Worm (Caenorhabditis elegans): ENCODE data around the gene B0228.1.

The B0228.1 gene

DNA sequence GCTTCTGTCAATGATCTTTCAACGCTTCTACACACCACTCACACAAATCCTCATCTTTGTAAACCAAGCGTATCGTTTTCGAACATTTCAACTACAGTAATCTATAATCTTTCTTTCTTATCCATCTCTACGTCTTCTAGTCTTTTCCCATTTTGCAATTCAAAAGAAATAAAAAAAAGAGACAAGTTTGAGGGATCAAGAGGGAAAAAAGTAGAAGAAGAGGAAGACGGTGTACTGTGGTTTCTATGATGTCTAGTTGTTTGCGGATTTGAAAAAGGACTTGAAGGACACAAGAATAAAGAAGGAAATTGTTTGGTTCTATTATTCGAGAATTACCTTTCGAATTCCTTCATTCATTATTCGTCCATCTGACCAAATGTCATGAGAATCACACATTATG is 37.4 kb downstream of the B0228.1 start:
- TF ChIP-seq lin-35 (GFP tag; optimal IDR thresholded peaks at IDR 0.05) = no peak
- TF ChIP-seq snu-23 (GFP tag; optimal IDR thresholded peaks at IDR 0.05) = peak; percentile 42
- TF ChIP-seq nhr-20 (tag; optimal IDR thresholded peaks at IDR 0.05) = peak; percentile 26
- no peak for TF ChIP-seq xbp-1 (tag; optimal IDR thresholded peaks at IDR 0.05)
- TF ChIP-seq elt-3 (tag; optimal IDR thresholded peaks at IDR 0.05) = peak in 2 of 6 experiments; percentile 6 to 40
- TF ChIP-seq fkh-8 (tag; optimal IDR thresholded peaks at IDR 0.05) = no peak
- TF ChIP-seq lin-14 (GFP tag; optimal IDR thresholded peaks at IDR 0.05) = peak; percentile 68
- no peak for TF ChIP-seq nhr-77 (tag; optimal IDR thresholded peaks at IDR 0.05)
- TF ChIP-seq sup-37 (GFP tag; optimal IDR thresholded peaks at IDR 0.05) = no peak
- TF ChIP-seq sox-4 (tag; optimal IDR thresholded peaks at IDR 0.05) = no peak
- TF ChIP-seq ceh-63 (GFP tag; optimal IDR thresholded peaks at IDR 0.05) = no peak
- peak in 1 of 2 experiments; percentile 59 for TF ChIP-seq lsy-2 (tag; optimal IDR thresholded peaks at IDR 0.05)
- TF ChIP-seq mdl-1 (tag; optimal IDR thresholded peaks at IDR 0.05) = no peak
- no peak for TF ChIP-seq grh-1 (GFP tag; IDR thresholded peaks at IDR 0.05)
- no peak for TF ChIP-seq fkh-4 (tag; optimal IDR thresholded peaks at IDR 0.05; ENCODE audit: borderline replicate concordance)
- no peak for TF ChIP-seq sptf-1 (tag; optimal IDR thresholded peaks at IDR 0.05)
- TF ChIP-seq lin-39 (tag; optimal IDR thresholded peaks at IDR 0.05) = no peak
- no peak for TF ChIP-seq pag-3 (tag; optimal IDR thresholded peaks at IDR 0.05; ENCODE audit: borderline replicate concordance, insufficient read depth)
- TF ChIP-seq nhr-19 (GFP tag; conservative IDR thresholded peaks at IDR 0.05) = no peak
- TF ChIP-seq irx-1 (tag; optimal IDR thresholded peaks at IDR 0.05) = no peak
- no peak for TF ChIP-seq rnt-1 (tag; optimal IDR thresholded peaks at IDR 0.05)
- TF ChIP-seq nhr-71 (tag; optimal IDR thresholded peaks at IDR 0.05) = no peak
- TF ChIP-seq isw-1 (GFP tag; IDR thresholded peaks at IDR 0.05) = no peak
- no peak for TF ChIP-seq elt-2 (tag; optimal IDR thresholded peaks at IDR 0.05)
- TF ChIP-seq nhr-90 (tag; optimal IDR thresholded peaks at IDR 0.05; ENCODE audit: poor library complexity) = no peak
- TF ChIP-seq unc-30 (tag; optimal IDR thresholded peaks at IDR 0.05) = no peak
- no peak for TF ChIP-seq Y116A8C.19 (tag; optimal IDR thresholded peaks at IDR 0.05; ENCODE audit: borderline replicate concordance)
- TF ChIP-seq snpc-4 (tag; optimal IDR thresholded peaks at IDR 0.05) = no peak
- no peak for TF ChIP-seq unc-62 (GFP tag; optimal IDR thresholded peaks at IDR 0.05)
- TF ChIP-seq egl-13 (tag; optimal IDR thresholded peaks at IDR 0.05) = no peak
- TF ChIP-seq zip-4 (GFP tag; optimal IDR thresholded peaks at IDR 0.05) = no peak
- no peak for TF ChIP-seq nhr-12 (tag; optimal IDR thresholded peaks at IDR 0.05)
- peak; percentile 50 for TF ChIP-seq blmp-1 (tag; optimal IDR thresholded peaks at IDR 0.05)
- no peak for TF ChIP-seq ces-1 (GFP tag; optimal IDR thresholded peaks at IDR 0.05)
- TF ChIP-seq nhr-85 (tag) = peak; percentile 89
- TF ChIP-seq mep-1 (tag; optimal IDR thresholded peaks at IDR 0.05) = peak; percentile 50
- TF ChIP-seq swsn-7 (tag; optimal IDR thresholded peaks at IDR 0.05) = no peak
- no peak for TF ChIP-seq ets-5 (GFP tag; IDR thresholded peaks at IDR 0.05)
- no peak for TF ChIP-seq tbx-2 (tag; optimal IDR thresholded peaks at IDR 0.05)
- TF ChIP-seq vab-15 (tag; optimal IDR thresholded peaks at IDR 0.05) = no peak
- TF ChIP-seq nhr-76 (tag; optimal IDR thresholded peaks at IDR 0.05) = no peak
- no peak for TF ChIP-seq ztf-11 (tag; optimal IDR thresholded peaks at IDR 0.05)
- TF ChIP-seq egl-27 (tag; optimal IDR thresholded peaks at IDR 0.05) = no peak
- no peak for TF ChIP-seq fos-1 (tag; optimal IDR thresholded peaks at IDR 0.05)
- no peak for TF ChIP-seq unc-86 (tag; optimal IDR thresholded peaks at IDR 0.05)
- TF ChIP-seq ceh-90 (tag; optimal IDR thresholded peaks at IDR 0.05) = no peak
